Fruit fly (Drosophila melanogaster): ENCODE results near the gene CG7377.

DNA sequence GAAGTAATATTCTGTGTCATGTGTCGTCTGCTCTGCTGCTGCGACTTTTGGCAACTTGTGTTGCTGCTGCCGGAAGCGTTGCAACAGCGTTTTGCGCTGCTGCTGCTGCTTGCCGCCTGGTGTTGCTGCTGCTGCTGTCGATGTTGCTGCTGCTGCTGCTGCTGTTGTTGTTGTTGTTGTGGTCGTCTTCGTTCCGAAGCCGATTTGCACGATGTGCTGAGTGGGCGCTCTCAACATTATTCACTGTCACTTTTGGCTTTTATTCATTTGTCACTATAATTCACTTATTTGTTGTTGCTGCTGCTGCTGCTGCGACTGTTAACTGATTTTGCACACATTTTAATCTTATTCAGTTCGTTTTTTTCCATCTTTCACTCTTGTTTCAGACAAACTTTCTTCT lies 47.1 kb upstream of the CG7377 start:
- TF ChIP-seq insv (optimal IDR thresholded peaks at IDR 0.05) (no peak), Myc (optimal IDR thresholded peaks at IDR 0.05) (no peak), h (optimal IDR thresholded peaks at IDR 0.05) (no peak), ttk (optimal IDR thresholded peaks at IDR 0.05) (no peak), psq (optimal IDR thresholded peaks at IDR 0.05) (no peak)
